Worm (Caenorhabditis elegans) whole organism, young adult: ENCODE measurements around the gene F54C8.7.

ENCODE experiments used
- ekl-4 ChIP-seq: fragments of 200-800 bp; sonication (Bioruptor generic); IDR thresholded peaks from 2 replicates; pipeline ENCODE4 v1.3.6; 2022; ENCODE audit warnings: missing genetic modification reagents, missing genetic modification characterization, missing compliant biosample characterization
- lsy-27 ChIP-seq: sonication (generic microtip); optimal IDR thresholded peaks from 2 replicates; lab custom pipeline; 2017; ENCODE audit warnings: missing genetic modification characterization, mild to moderate bottlenecking, missing compliant biosample characterization, antibody characterized with exemption, missing genotype, borderline replicate concordance; ENCODE audit not compliant: insufficient read depth
- nfya-2 ChIP-seq: fragments of 200-800 bp; sonication (Bioruptor generic); IDR thresholded peaks from 2 replicates; pipeline ENCODE4 v1.3.6; 2022; ENCODE audit warnings: missing genetic modification reagents, missing genetic modification characterization, missing compliant biosample characterization
- snpc-1.3 ChIP-seq: sonication (generic microtip); optimal IDR thresholded peaks from 2 replicates; lab custom pipeline; 2017; ENCODE audit warnings: missing genetic modification characterization, mild to moderate bottlenecking, missing compliant biosample characterization, antibody characterized with exemption, moderate library complexity, missing genotype, missing genetic modification reagents; ENCODE audit not compliant: insufficient read depth
- snpc-4 ChIP-seq, 5 experiments: fragments of 150-350 bp in 1 of 5; sonication (generic microtip) in 4 of 5; optimal IDR thresholded peaks; 2 replicates each; lab custom pipeline; 2014 to 2018; ENCODE audit warnings: missing genetic modification characterization in 5 of 5, missing biosample characterization in 3 of 5, antibody characterized with exemption in 2 of 5, mild to moderate bottlenecking in 2 of 5, missing compliant biosample characterization in 2 of 5, missing genotype in 2 of 5, moderate library complexity in 2 of 5, missing genetic modification reagents in 1 of 5

DNA sequence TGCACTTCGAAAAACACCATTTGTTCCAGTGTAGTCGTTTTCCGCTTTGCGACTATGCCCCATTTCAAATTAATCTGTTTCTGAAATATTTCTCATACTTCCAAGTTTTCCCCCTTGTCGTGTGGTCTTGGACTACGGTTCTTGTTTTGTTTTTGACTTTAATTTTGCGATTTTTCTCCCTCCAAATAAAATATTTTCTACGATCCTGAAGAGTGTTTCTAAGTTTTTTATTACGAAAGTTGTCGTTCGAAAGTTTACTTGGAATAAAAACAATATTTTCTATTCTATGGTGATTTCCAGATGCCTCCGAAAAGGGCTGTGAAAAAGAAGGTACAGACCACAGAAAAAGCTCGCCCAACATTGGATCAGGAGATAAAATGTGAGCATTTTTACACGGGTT is 14.0 kb upstream of the F54C8.7 start, which contains the start of gene tag-342:
- TF ChIP-seq lsy-27 (tag; lab: Kevin White, UChicago) (no peak), snpc-4 (GFP tag; optimal IDR thresholded peaks at IDR 0.05; lab: Kevin White, UChicago) (no peak), snpc-4 (tag; optimal IDR thresholded peaks at IDR 0.05; lab: Kevin White, UChicago) (no peak), snpc-1.3 (no peak), ekl-4 (GFP tag; lab: Robert Waterston, UW) (no peak), nfya-2 (GFP tag; lab: Robert Waterston, UW) (no peak)
